Fruit fly (Drosophila melanogaster) whole organism, pupa: ENCODE results near the gene CG4287.
A peak's percentile ranks its signal among the peaks of the same experiment; 100 is the strongest.

ENCODE experiments used
- CG10348 ChIP-seq: fragments of 200-800 bp; sonication (Bioruptor generic); IDR thresholded peaks from 2 replicates; pipeline ENCODE4 v1.3.6; 2022; ENCODE audit warnings: missing biosample characterization, missing genetic modification characterization
- CG12605 ChIP-seq: fragments of 200-800 bp; sonication (Bioruptor generic); IDR thresholded peaks from 2 replicates; pipeline ENCODE4 v1.3.6; 2022; ENCODE audit warnings: missing biosample characterization, missing genetic modification characterization
- CG13204 ChIP-seq: fragments of 200-800 bp; sonication (Bioruptor generic); optimal IDR thresholded peaks from 2 replicates; lab custom pipeline; 2018; ENCODE audit warnings: missing biosample characterization, mild to moderate bottlenecking, missing genetic modification characterization, moderate library complexity
- CG14655 ChIP-seq: fragments of 200-800 bp; sonication (Bioruptor generic); optimal IDR thresholded peaks from 3 replicates; lab custom pipeline; 2017; ENCODE audit warnings: mild to moderate bottlenecking, missing biosample characterization, missing genetic modification reagents, missing genetic modification characterization
- CG15710 ChIP-seq: fragments of 200-800 bp; sonication (Bioruptor generic); optimal IDR thresholded peaks from 2 replicates; lab custom pipeline; 2018; ENCODE audit warnings: missing biosample characterization, mild to moderate bottlenecking, missing genetic modification characterization, moderate library complexity
- CG17806 ChIP-seq: fragments of 200-800 bp; sonication (Bioruptor generic); optimal IDR thresholded peaks from 2 replicates; lab custom pipeline; 2018; ENCODE audit warnings: missing biosample characterization, mild to moderate bottlenecking, missing genetic modification characterization, moderate library complexity
- CG32121 ChIP-seq: fragments of 200-800 bp; sonication (Bioruptor generic); IDR thresholded peaks from 2 replicates; pipeline ENCODE4 v1.3.6; 2022; ENCODE audit warnings: missing biosample characterization, missing genetic modification characterization
- CG34367 ChIP-seq: fragments of 200-800 bp; sonication (Bioruptor generic); optimal IDR thresholded peaks from 2 replicates; lab custom pipeline; 2018; ENCODE audit warnings: missing biosample characterization, mild to moderate bottlenecking, missing genetic modification characterization
- CG4496 ChIP-seq: fragments of 200-800 bp; sonication (Bioruptor generic); IDR thresholded peaks from 3 replicates; pipeline ENCODE4 v1.3.6; 2022; ENCODE audit warnings: missing biosample characterization, missing genetic modification characterization
- CG8159 ChIP-seq: fragments of 200-800 bp; sonication (Bioruptor generic); optimal IDR thresholded peaks from 3 replicates; lab custom pipeline; 2018; ENCODE audit warnings: missing biosample characterization, mild to moderate bottlenecking, missing genetic modification characterization, moderate library complexity
- CG8301 ChIP-seq: fragments of 200-800 bp; sonication (Bioruptor generic); optimal IDR thresholded peaks from 2 replicates; lab custom pipeline; 2018; ENCODE audit warnings: missing biosample characterization, mild to moderate bottlenecking, missing genetic modification characterization
- CG9948 ChIP-seq: fragments of 200-800 bp; sonication (Bioruptor generic); optimal IDR thresholded peaks from 2 replicates; lab custom pipeline; 2018; ENCODE audit warnings: missing biosample characterization, mild to moderate bottlenecking, missing genetic modification characterization, moderate library complexity
- D1 ChIP-seq: fragments of 200-800 bp; sonication (Bioruptor generic); optimal IDR thresholded peaks from 2 replicates; lab custom pipeline; 2018; ENCODE audit warnings: missing biosample characterization, mild to moderate bottlenecking, missing genetic modification characterization, moderate library complexity
- EcR ChIP-seq: fragments of 200-800 bp; sonication (Bioruptor generic); optimal IDR thresholded peaks from 3 replicates; lab custom pipeline; 2019; ENCODE audit warnings: missing biosample characterization, missing genetic modification characterization, mild to moderate bottlenecking, moderate library complexity, missing genetic modification reagents
- Ets98B ChIP-seq: fragments of 200-800 bp; sonication (Bioruptor generic); IDR thresholded peaks from 2 replicates; pipeline ENCODE4 v1.3.6; 2022; ENCODE audit warnings: missing biosample characterization, missing genetic modification characterization
- Pif1A ChIP-seq: fragments of 200-800 bp; sonication (Bioruptor generic); optimal IDR thresholded peaks from 3 replicates; lab custom pipeline; 2016; ENCODE audit warnings: missing biosample characterization, missing genetic modification characterization
- Pif1B ChIP-seq: fragments of 200-800 bp; sonication (Bioruptor generic); optimal IDR thresholded peaks from 3 replicates; lab custom pipeline; 2016; ENCODE audit warnings: missing biosample characterization, missing genetic modification characterization
- Snoo ChIP-seq: fragments of 200-800 bp; sonication (Bioruptor generic); optimal IDR thresholded peaks from 3 replicates; lab custom pipeline; 2017; ENCODE audit warnings: missing biosample characterization, mild to moderate bottlenecking, missing genetic modification characterization, inconsistent platforms
- fd96Ca ChIP-seq: fragments of 200-800 bp; sonication (Bioruptor generic); IDR thresholded peaks from 3 replicates; pipeline ENCODE4 v1.3.6; 2022; ENCODE audit warnings: missing biosample characterization, missing genetic modification characterization
- gl ChIP-seq: fragments of 200-800 bp; sonication (Bioruptor generic); optimal IDR thresholded peaks from 2 replicates; lab custom pipeline; 2018; ENCODE audit warnings: missing biosample characterization, mild to moderate bottlenecking, missing genetic modification characterization
- rn ChIP-seq: fragments of 200-800 bp; sonication (Bioruptor generic); IDR thresholded peaks from 2 replicates; pipeline ENCODE4 v1.3.6; 2022; ENCODE audit warnings: missing biosample characterization, missing genetic modification characterization

The CG4287 gene

DNA sequence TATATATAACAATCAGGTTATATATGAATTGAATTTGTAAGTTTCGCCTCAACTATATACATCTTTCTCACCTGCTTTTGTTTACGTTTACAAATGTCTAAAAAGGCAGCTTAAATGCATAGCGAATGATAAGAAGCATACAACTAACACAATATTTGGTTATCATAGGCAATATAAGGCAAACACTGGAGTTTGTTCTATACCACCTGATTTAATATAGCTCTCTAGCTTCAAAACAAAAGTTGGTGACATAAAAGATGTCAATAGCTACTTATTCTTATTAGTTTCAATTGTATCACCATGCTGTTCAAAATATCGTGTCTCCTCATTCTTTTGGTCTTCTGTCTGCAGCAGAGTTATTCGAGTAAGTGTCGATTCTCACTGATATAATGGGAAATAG lies 37.7 kb downstream of the CG4287 start:
- TF ChIP-seq CG34367 (tag; lab: Kevin White, UChicago) (no peak), CG8301 (tag; lab: Kevin White, UChicago) (no peak), Ets98B (GFP tag; lab: Robert Waterston, UW) (no peak), Snoo (tag; lab: Kevin White, UChicago) (no peak), CG9948 (tag; lab: Kevin White, UChicago) (no peak), Pif1A (GFP tag; lab: Kevin White, UChicago) (no peak), Pif1B (GFP tag; lab: Kevin White, UChicago) (no peak), CG8159 (tag; lab: Kevin White, UChicago) (no peak), CG14655 (no peak), CG17806 (tag; lab: Kevin White, UChicago) (no peak), CG12605 (GFP tag; lab: Robert Waterston, UW) (no peak), fd96Ca (GFP tag; lab: Robert Waterston, UW) (no peak), rn (GFP tag; lab: Robert Waterston, UW) (no peak), D1 (tag; lab: Kevin White, UChicago) (no peak)

DNA sequence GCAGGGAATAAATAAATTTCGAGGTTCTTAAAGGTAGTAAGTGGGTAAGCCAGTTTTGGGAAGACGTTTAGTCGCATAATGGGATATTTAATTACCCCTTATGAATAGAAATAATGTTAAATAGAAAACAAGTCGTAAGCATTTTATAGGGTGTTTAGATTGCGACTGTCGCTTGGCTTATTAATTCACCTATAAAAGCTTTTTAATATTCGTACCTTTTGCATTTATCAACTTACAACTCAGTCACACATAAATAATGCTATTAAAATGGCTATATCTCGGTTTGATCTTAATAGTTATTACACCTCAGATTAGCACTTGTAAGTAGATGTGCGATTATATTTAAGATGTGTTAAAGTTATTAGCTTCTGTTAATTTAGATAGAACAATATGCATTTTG lies 38.3 kb downstream of the CG4287 start, which contains the start of gene CG34276:
TSS of gene CG34276 (plus strand) at position 301 of the 400 bp plus-strand sequence.
- no peak for TF ChIP-seq Snoo (tag; lab: Kevin White, UChicago)
- TF ChIP-seq CG12605 (GFP tag; lab: Robert Waterston, UW) = no peak
- TF ChIP-seq CG10348 (GFP tag; lab: Robert Waterston, UW) = no peak
- no peak for TF ChIP-seq CG14655
- no peak for TF ChIP-seq rn (GFP tag; lab: Robert Waterston, UW)
- TF ChIP-seq CG8159 (tag; lab: Kevin White, UChicago) = no peak
- TF ChIP-seq EcR (GFP tag; lab: Kevin White, UChicago) = no peak
- no peak for TF ChIP-seq Pif1A (GFP tag; lab: Kevin White, UChicago)
- TF ChIP-seq Pif1B (GFP tag; lab: Kevin White, UChicago) = no peak

DNA sequence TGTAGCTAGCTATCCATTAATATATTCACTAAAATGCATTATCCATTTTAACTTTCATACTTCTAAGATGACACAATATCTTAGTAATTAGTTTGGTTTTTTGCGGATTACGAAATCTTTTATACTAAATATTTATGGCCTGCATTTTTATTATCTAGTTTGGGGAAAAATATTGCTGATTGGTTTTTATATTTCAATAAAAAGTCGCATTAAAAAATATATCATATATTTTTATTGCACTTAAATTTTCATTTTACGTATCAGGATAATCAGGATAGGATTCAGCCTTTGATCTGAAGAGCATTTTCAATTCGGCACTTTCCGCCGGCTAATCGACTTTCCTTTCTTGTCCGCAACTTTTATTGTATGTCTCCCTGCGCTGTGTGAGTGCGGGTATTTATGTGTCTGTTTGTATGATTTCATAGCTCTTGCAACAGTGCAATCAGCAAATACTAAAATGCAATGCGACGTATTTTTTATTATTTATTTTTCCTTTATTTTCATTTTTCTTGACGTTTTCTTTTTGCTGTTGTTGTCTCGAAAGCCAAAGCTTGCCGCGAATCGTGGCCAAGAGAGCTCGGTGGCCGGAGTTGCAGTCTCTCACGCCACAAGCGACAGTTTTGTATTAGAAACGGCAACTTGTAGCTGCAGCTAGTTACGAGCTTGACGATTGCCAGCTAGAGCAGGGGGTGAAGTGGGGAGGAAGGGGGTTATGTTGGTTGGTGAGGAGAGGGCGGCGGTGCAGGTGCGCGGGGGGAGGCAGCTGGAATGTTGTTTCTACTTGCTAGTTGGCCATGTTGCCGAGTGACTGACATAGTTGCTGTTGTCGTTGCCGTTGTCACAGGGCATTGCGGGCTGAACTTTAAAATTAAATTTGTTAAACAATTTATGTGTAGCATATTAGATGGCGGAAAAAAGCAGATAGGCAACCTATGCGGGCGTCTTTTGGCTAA lies 40.8 kb downstream of the CG4287 start:
- no peak for TF ChIP-seq CG8159 (tag; lab: Kevin White, UChicago)
- TF ChIP-seq Ets98B (GFP tag; lab: Robert Waterston, UW) = peak; percentile 50; the same call in 1 of the 2 replicates
- peak; percentile 44 for TF ChIP-seq CG14655
- peak; percentile 51; the same call in 1 of the 2 replicates for TF ChIP-seq CG32121 (GFP tag; lab: Robert Waterston, UW)
- TF ChIP-seq CG8301 (tag; lab: Kevin White, UChicago) = peak; percentile 10
- TF ChIP-seq CG17806 (tag; lab: Kevin White, UChicago) = no peak
- peak; percentile 79 for TF ChIP-seq CG12605 (GFP tag; lab: Robert Waterston, UW)

DNA sequence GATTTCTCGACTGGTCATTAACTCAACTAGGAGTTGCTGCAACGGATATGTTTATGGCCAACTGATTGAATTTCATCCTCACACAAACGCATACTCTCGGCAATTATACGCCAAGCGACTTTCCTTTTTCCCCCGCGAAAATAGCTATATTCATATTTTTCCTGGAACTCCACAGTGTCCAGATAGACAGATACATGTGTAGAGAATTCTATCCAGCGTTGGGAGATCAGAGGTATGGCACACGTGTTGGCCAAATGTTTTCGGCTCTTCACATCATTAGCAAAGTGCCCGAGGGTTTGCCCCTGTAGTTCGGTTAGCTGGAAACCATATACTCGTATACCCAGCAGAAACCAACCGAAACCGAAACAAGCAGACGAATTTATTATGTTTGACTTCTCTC lies 41.9 kb downstream of the CG4287 start:
- TF ChIP-seq Pif1A (GFP tag; lab: Kevin White, UChicago) (no peak), EcR (GFP tag; lab: Kevin White, UChicago) (no peak), CG10348 (GFP tag; lab: Robert Waterston, UW) (no peak), gl (no peak), CG9948 (tag; lab: Kevin White, UChicago) (no peak), CG8159 (tag; lab: Kevin White, UChicago) (no peak), CG14655 (no peak), Snoo (tag; lab: Kevin White, UChicago) (no peak), rn (GFP tag; lab: Robert Waterston, UW) (no peak), CG15710 (tag; lab: Kevin White, UChicago) (no peak), D1 (tag; lab: Kevin White, UChicago) (no peak), CG13204 (GFP tag; lab: Kevin White, UChicago) (no peak), fd96Ca (GFP tag; lab: Robert Waterston, UW) (no peak), Pif1B (GFP tag; lab: Kevin White, UChicago) (no peak), CG17806 (tag; lab: Kevin White, UChicago) (no peak), CG8301 (tag; lab: Kevin White, UChicago) (no peak), CG34367 (tag; lab: Kevin White, UChicago) (no peak), CG12605 (GFP tag; lab: Robert Waterston, UW) (no peak), CG4496 (GFP tag; lab: Robert Waterston, UW) (no peak)

DNA sequence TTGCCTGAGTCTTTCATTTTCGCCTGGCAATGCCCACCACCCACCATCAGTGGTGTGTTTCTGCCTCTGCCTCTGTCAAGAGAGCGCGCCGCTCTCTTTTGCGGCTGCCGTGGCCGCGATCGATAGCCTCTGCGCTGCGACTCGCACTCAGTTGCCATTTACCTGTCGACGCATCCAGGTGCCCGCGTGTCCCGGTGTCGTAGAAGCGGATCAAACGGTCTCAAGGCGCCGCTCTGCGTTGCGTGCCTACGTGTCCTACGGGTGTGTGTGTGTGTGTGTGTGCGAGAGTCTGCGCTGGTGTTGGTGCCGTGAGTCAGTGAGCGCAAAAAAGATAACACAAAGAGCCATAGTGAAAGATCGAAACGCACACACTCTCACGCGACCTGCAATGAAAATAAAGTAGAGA lies 42.9 kb downstream of the CG4287 start, which contains the start of gene Fbxl7:
TSS of gene Fbxl7 (plus strand) at position 148 of the 406 bp plus-strand sequence.
- TF ChIP-seq CG17806 (tag; lab: Kevin White, UChicago) (no peak), EcR (GFP tag; lab: Kevin White, UChicago) (peak; percentile 53), CG14655 (no peak), CG8159 (tag; lab: Kevin White, UChicago) (no peak), Pif1A (GFP tag; lab: Kevin White, UChicago) (no peak), CG10348 (GFP tag; lab: Robert Waterston, UW) (no peak), CG8301 (tag; lab: Kevin White, UChicago) (no peak), fd96Ca (GFP tag; lab: Robert Waterston, UW) (peak; percentile 48; the same call in 1 of the 3 replicates), Pif1B (GFP tag; lab: Kevin White, UChicago) (no peak), CG4496 (GFP tag; lab: Robert Waterston, UW) (peak; percentile 69), CG12605 (GFP tag; lab: Robert Waterston, UW) (peak; percentile 59; the same call in 1 of the 2 replicates), Snoo (tag; lab: Kevin White, UChicago) (no peak), CG13204 (GFP tag; lab: Kevin White, UChicago) (peak; percentile 67), CG15710 (tag; lab: Kevin White, UChicago) (peak; percentile 4), Ets98B (GFP tag; lab: Robert Waterston, UW) (peak; percentile 63), gl (peak; percentile 17), CG9948 (tag; lab: Kevin White, UChicago) (no peak), CG32121 (GFP tag; lab: Robert Waterston, UW) (peak; percentile 29; the same call in 1 of the 2 replicates), CG34367 (tag; lab: Kevin White, UChicago) (no peak), rn (GFP tag; lab: Robert Waterston, UW) (no peak), D1 (tag; lab: Kevin White, UChicago) (no peak)
